Fruit fly (Drosophila melanogaster): Measurements from ENCODE around the gene CG6293.

The CG6293 gene

dm6 chr3R:10355840-10356562, 44.6 kb upstream of the CG6293 start (continued):
- TF ChIP-seq CG17385 (GFP tag; optimal IDR thresholded peaks at IDR 0.05) (no peak), CG17912 (GFP tag; optimal IDR thresholded peaks at IDR 0.05) (no peak), CG42726 (GFP tag; IDR thresholded peaks at IDR 0.05; ENCODE audit: partially characterized antibody) (no peak), CG31365 (tag; optimal IDR thresholded peaks at IDR 0.05) (no peak), ERR (GFP tag; optimal IDR thresholded peaks at IDR 0.05) (peak; percentile 84), Med (GFP tag) (peak; percentile 47), dpn (GFP tag; optimal IDR thresholded peaks at IDR 0.05) (no peak), CG6813 (GFP tag; optimal IDR thresholded peaks at IDR 0.05) (no peak), CG12155 (GFP tag; optimal IDR thresholded peaks at IDR 0.05) (peak; percentile 68), HLH4C (GFP tag; IDR thresholded peaks at IDR 0.05; ENCODE audit: partially characterized antibody) (no peak), Kr (GFP tag; optimal IDR thresholded peaks at IDR 0.05) (no peak)

DNA sequence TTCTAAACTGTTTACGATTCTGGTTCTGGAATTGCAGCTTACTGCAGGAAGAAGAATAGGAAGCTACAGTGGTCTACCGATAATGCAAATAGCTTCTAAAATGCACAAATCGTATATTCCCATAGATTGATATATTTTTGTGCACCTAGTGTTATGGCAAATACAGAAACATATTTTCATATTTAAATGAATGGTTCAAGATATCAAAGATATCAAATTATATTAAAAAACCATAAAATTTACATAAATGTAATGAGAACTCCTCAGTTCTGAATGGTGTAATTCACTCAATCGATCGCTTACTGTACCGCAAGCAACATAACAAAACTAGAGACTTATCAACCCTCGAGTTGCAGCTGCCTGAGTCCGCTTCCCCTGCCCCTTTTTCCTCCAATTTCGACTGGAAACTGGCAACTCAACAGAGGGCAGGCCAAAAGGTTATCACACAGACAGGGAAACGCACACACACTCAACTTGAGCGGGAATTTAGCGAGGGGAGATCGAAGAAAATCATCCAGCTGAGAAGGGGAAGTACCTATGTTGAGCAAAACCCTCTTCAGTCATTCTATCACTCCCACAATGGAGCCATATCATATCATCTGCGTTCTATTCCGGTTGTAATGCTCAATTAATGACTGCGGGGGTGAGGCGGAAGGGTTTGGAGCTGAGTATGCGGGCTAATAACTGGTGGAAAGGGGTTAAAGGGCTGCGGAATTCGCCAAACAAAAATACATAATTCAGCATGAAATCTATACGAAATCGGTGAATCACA, 42.7 kb upstream of the CG6293 start:
- TF ChIP-seq CG8281 (tag; optimal IDR thresholded peaks at IDR 0.05) (peak; percentile 31), CG13775 (GFP tag; optimal IDR thresholded peaks at IDR 0.05) (peak; percentile 26), Hsf (GFP tag; optimal IDR thresholded peaks at IDR 0.05) (peak; percentile 1), corto (GFP tag; optimal IDR thresholded peaks at IDR 0.05) (no peak), Neu2 (GFP tag; optimal IDR thresholded peaks at IDR 0.05; ENCODE audit: borderline replicate concordance) (no peak), CG3065 (GFP tag; optimal IDR thresholded peaks at IDR 0.05) (no peak), CG14014 (GFP tag; IDR thresholded peaks at IDR 0.05) (no peak), Usf (GFP tag; optimal IDR thresholded peaks at IDR 0.05) (no peak), so (GFP tag; IDR thresholded peaks at IDR 0.05) (no peak), twi (tag; optimal IDR thresholded peaks at IDR 0.05) (peak; percentile 31), CG10267 (tag; optimal IDR thresholded peaks at IDR 0.05) (peak; percentile 46), ato (GFP tag; IDR thresholded peaks at IDR 0.05; ENCODE audit: partially characterized antibody) (no peak), wdn (GFP tag; IDR thresholded peaks at IDR 0.05) (no peak), zen2 (GFP tag; IDR thresholded peaks at IDR 0.05; ENCODE audit: partially characterized antibody) (no peak), CG11695 (GFP tag; IDR thresholded peaks at IDR 0.05) (no peak), onecut (GFP tag; IDR thresholded peaks at IDR 0.05) (peak; percentile 50), CG43689 (GFP tag; IDR thresholded peaks at IDR 0.05) (no peak), fu2 (GFP tag; optimal IDR thresholded peaks at IDR 0.05) (no peak), CG17385 (GFP tag; optimal IDR thresholded peaks at IDR 0.05) (peak; percentile 30), CG5953 (GFP tag; IDR thresholded peaks at IDR 0.05) (no peak), CG4820 (GFP tag; optimal IDR thresholded peaks at IDR 0.05) (no peak), CG30020 (tag; optimal IDR thresholded peaks at IDR 0.05) (no peak), jing (GFP tag; optimal IDR thresholded peaks at IDR 0.05) (no peak), CG17361 (GFP tag; IDR thresholded peaks at IDR 0.05) (no peak), Lpt (GFP tag; optimal IDR thresholded peaks at IDR 0.05) (no peak), fru (optimal IDR thresholded peaks at IDR 0.05) (no peak), CG18262 (tag; optimal IDR thresholded peaks at IDR 0.05) (peak; percentile 75), oc (tag; optimal IDR thresholded peaks at IDR 0.05) (peak; percentile 13), Drgx (GFP tag; IDR thresholded peaks at IDR 0.05) (no peak), MTF-1 (GFP tag; optimal IDR thresholded peaks at IDR 0.05; ENCODE audit: borderline replicate concordance) (no peak), HHEX (GFP tag; optimal IDR thresholded peaks at IDR 0.05) (no peak), phol (tag; optimal IDR thresholded peaks at IDR 0.05) (peak; percentile 57), CG9817 (tag; optimal IDR thresholded peaks at IDR 0.05) (no peak), Dad (GFP tag; optimal IDR thresholded peaks at IDR 0.05) (no peak), salm (tag; optimal IDR thresholded peaks at IDR 0.05) (no peak), Hr78 (GFP tag; optimal IDR thresholded peaks at IDR 0.05) (peak in 1 of 2 experiments; percentile 11), Asciz (GFP tag; optimal IDR thresholded peaks at IDR 0.05) (peak; percentile 18)

Measured in whole organism, embryonic.